Worm (Caenorhabditis elegans): ENCODE measurements around the gene nhr-13.

DNA sequence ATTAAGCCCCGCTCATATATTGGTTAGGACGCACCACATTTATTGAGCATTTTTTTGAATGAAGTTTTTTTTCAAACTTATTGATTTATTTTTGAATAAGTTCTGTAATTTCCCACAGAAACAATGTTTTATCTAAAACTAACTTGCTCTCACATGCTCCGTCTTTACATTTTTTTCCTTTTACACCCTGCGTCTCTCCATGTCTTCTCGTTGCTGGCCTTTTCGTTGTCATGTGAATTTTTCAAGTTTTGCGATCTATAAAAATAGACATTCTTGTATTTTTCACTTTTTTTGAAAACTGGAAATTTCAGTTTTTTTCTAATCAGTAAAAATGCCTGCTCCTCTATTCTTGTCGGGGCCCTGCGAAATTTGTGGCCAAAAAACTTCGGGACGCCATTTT, 38.6 kb downstream of the nhr-13 start, which contains the start of gene nhr-134:
- no peak for TF ChIP-seq him-1 (tag; optimal IDR thresholded peaks at IDR 0.05)
- TF ChIP-seq W03F9.2 (tag; optimal IDR thresholded peaks at IDR 0.05): no peak
- TF ChIP-seq dao-5 (tag; optimal IDR thresholded peaks at IDR 0.05): no peak
